Fruit fly (Drosophila melanogaster) whole organism, embryonic: ENCODE measurements around the gene CG6901.

Experiments used
- Blimp-1 ChIP-seq: fragments of 200-800 bp; sonication (Bioruptor generic); optimal IDR thresholded peaks from 3 replicates; lab custom pipeline; 2018; ENCODE audit warnings: missing biosample characterization, missing genetic modification characterization, mild to moderate bottlenecking, moderate library complexity, missing genetic modification reagents
- BtbVII ChIP-seq: fragments of 200-800 bp; sonication (Bioruptor generic); optimal IDR thresholded peaks from 3 replicates; lab custom pipeline; 2017; ENCODE audit warnings: missing biosample characterization, mild to moderate bottlenecking, missing genetic modification characterization
- CG10267 ChIP-seq: fragments of 200-800 bp; sonication (Bioruptor generic); optimal IDR thresholded peaks from 2 replicates; lab custom pipeline; 2018; ENCODE audit warnings: missing biosample characterization, mild to moderate bottlenecking, missing genetic modification characterization, moderate library complexity
- CG10543 ChIP-seq: fragments of 200-800 bp; sonication (Bioruptor generic); optimal IDR thresholded peaks from 3 replicates; lab custom pipeline; 2017; ENCODE audit warnings: missing biosample characterization, mild to moderate bottlenecking, missing genetic modification characterization, moderate library complexity
- CG13894 ChIP-seq: fragments of 200-800 bp; sonication (Bioruptor generic); optimal IDR thresholded peaks from 3 replicates; lab custom pipeline; 2018; ENCODE audit warnings: missing biosample characterization, mild to moderate bottlenecking, missing genetic modification characterization, moderate library complexity
- CG15514 ChIP-seq: fragments of 200-800 bp; sonication (Bioruptor generic); optimal IDR thresholded peaks from 3 replicates; lab custom pipeline; 2017; ENCODE audit warnings: missing biosample characterization, missing genetic modification characterization, mild to moderate bottlenecking, moderate library complexity, missing genetic modification reagents
- CG2129 ChIP-seq: fragments of 200-800 bp; sonication (Bioruptor generic); IDR thresholded peaks from 2 replicates; pipeline ENCODE4 v1.3.6; 2022; ENCODE audit warnings: missing biosample characterization, missing genetic modification characterization; ENCODE audit not compliant: partially characterized antibody
- CG3065 ChIP-seq: fragments of 200-800 bp; sonication (Bioruptor generic); optimal IDR thresholded peaks from 2 replicates; lab custom pipeline; 2016; ENCODE audit warnings: missing biosample characterization, missing genetic modification characterization
- CG32532 ChIP-seq: fragments of 200-800 bp; sonication (Bioruptor generic); IDR thresholded peaks from 2 replicates; pipeline ENCODE4 v1.3.6; 2022; ENCODE audit warnings: missing biosample characterization, missing genetic modification characterization
- CG32772 ChIP-seq: fragments of 200-800 bp; sonication (Bioruptor generic); IDR thresholded peaks from 2 replicates; pipeline ENCODE4 v1.3.6; 2022; ENCODE audit warnings: missing biosample characterization, missing genetic modification characterization
- CG3281 ChIP-seq: fragments of 200-800 bp; sonication (Bioruptor generic); optimal IDR thresholded peaks from 3 replicates; lab custom pipeline; 2017; ENCODE audit warnings: missing biosample characterization, mild to moderate bottlenecking, missing genetic modification characterization
- CG34376 ChIP-seq: fragments of 200-800 bp; sonication (Bioruptor generic); optimal IDR thresholded peaks from 2 replicates; lab custom pipeline; 2018; ENCODE audit warnings: missing biosample characterization, mild to moderate bottlenecking, missing genetic modification characterization
- CG6254 ChIP-seq: fragments of 200-800 bp; sonication (Bioruptor generic); optimal IDR thresholded peaks from 3 replicates; lab custom pipeline; 2017; ENCODE audit warnings: mild to moderate bottlenecking, missing biosample characterization, missing genetic modification reagents, missing genetic modification characterization
- CG9817 ChIP-seq: fragments of 200-800 bp; sonication (Bioruptor generic); optimal IDR thresholded peaks from 2 replicates; lab custom pipeline; 2018; ENCODE audit warnings: missing biosample characterization, mild to moderate bottlenecking, missing genetic modification characterization, moderate library complexity
- HLH4C ChIP-seq: fragments of 200-800 bp; sonication (Bioruptor generic); IDR thresholded peaks from 3 replicates; pipeline ENCODE4 v1.3.6; 2022; ENCODE audit warnings: missing biosample characterization, missing genetic modification characterization; ENCODE audit not compliant: partially characterized antibody
- Hmr ChIP-seq: fragments of 200-800 bp; sonication (Bioruptor generic); optimal IDR thresholded peaks from 3 replicates; lab custom pipeline; 2017; ENCODE audit warnings: mild to moderate bottlenecking, missing biosample characterization, missing genetic modification reagents, missing genetic modification characterization
- Hr78 ChIP-seq, 2 experiments: fragments of 200-800 bp in 1 of 2; fragments of >200 bp in 1 of 2; sonication (Bioruptor generic) in 1 of 2; optimal IDR thresholded peaks; 2 replicates each; lab custom pipeline; 2017 to 2019; ENCODE audit warnings: missing biosample characterization in 2 of 2, missing genetic modification characterization in 2 of 2, mild to moderate bottlenecking in 1 of 2, moderate library complexity in 1 of 2
- Med ChIP-seq: fragments of 200-800 bp; sonication (Bioruptor generic); peaks from one replicate; lab custom pipeline; 2016; ENCODE audit warnings: missing biosample characterization, missing genetic modification characterization, mild to moderate bottlenecking, inconsistent platforms, moderate library complexity
- Pdp1 ChIP-seq, 2 experiments: fragments of 200-800 bp; sonication (Bioruptor generic); optimal IDR thresholded peaks; 3 replicates each; lab custom pipeline; 2016; ENCODE audit warnings: missing biosample characterization in 2 of 2, missing genetic modification characterization in 2 of 2, mild to moderate bottlenecking in 1 of 2, moderate library complexity in 1 of 2
- Vsx1 ChIP-seq: fragments of 200-800 bp; sonication (Bioruptor generic); optimal IDR thresholded peaks from 2 replicates; lab custom pipeline; 2017; ENCODE audit warnings: missing biosample characterization, mild to moderate bottlenecking, missing genetic modification characterization, missing genetic modification reagents
- Xbp1 ChIP-seq: fragments of 200-800 bp; sonication (Bioruptor generic); optimal IDR thresholded peaks from 3 replicates; lab custom pipeline; 2016; ENCODE audit warnings: missing biosample characterization, mild to moderate bottlenecking, missing genetic modification characterization
- abd-A ChIP-seq: fragments of 200-800 bp; sonication (Bioruptor generic); optimal IDR thresholded peaks from 3 replicates; lab custom pipeline; 2019; ENCODE audit warnings: missing biosample characterization, mild to moderate bottlenecking, missing genetic modification characterization, moderate library complexity
- ac ChIP-seq: fragments of 200-800 bp; sonication (Bioruptor generic); optimal IDR thresholded peaks from 3 replicates; lab custom pipeline; 2017; ENCODE audit warnings: missing biosample characterization, mild to moderate bottlenecking, missing genetic modification characterization
- ci ChIP-seq: fragments of 200-800 bp; sonication (Bioruptor generic); IDR thresholded peaks from 3 replicates; pipeline ENCODE4 v1.3.6; 2022; ENCODE audit warnings: missing biosample characterization, missing genetic modification characterization
- cwo ChIP-seq: fragments of 200-800 bp; sonication (Bioruptor generic); optimal IDR thresholded peaks from 3 replicates; lab custom pipeline; 2017; ENCODE audit warnings: missing biosample characterization, missing genetic modification characterization, mild to moderate bottlenecking, moderate library complexity, missing genetic modification reagents
- exex ChIP-seq: fragments of 200-800 bp; sonication (Bioruptor generic); optimal IDR thresholded peaks from 4 replicates; lab custom pipeline; 2018; ENCODE audit warnings: missing biosample characterization, mild to moderate bottlenecking, missing genetic modification characterization, moderate library complexity
- gcm ChIP-seq: fragments of 200-800 bp; sonication (Bioruptor generic); optimal IDR thresholded peaks from 2 replicates; lab custom pipeline; 2019; ENCODE audit warnings: missing biosample characterization, mild to moderate bottlenecking, missing genetic modification characterization, moderate library complexity
- grau ChIP-seq: fragments of 200-800 bp; optimal IDR thresholded peaks from 3 replicates; lab custom pipeline; 2019; ENCODE audit warnings: missing biosample characterization, mild to moderate bottlenecking, missing genetic modification characterization, moderate library complexity
- grn ChIP-seq: fragments of 200-800 bp; sonication (Bioruptor generic); optimal IDR thresholded peaks from 3 replicates; lab custom pipeline; 2017; ENCODE audit warnings: missing biosample characterization, missing genetic modification characterization
- gro ChIP-seq: fragments of 200-800 bp; sonication (Bioruptor generic); optimal IDR thresholded peaks from 2 replicates; lab custom pipeline; 2016; ENCODE audit warnings: missing biosample characterization, missing genetic modification characterization
- gsb-n ChIP-seq: fragments of 200-800 bp; sonication (Bioruptor generic); optimal IDR thresholded peaks from 3 replicates; lab custom pipeline; 2018; ENCODE audit warnings: missing biosample characterization, mild to moderate bottlenecking, missing genetic modification characterization
- hb ChIP-seq: fragments of 200-800 bp; sonication (Bioruptor generic); IDR thresholded peaks from 3 replicates; pipeline ENCODE4 v1.3.6; 2022; ENCODE audit warnings: missing biosample characterization, missing genetic modification characterization; ENCODE audit not compliant: partially characterized antibody
- klu ChIP-seq: fragments of 200-800 bp; sonication (Bioruptor generic); IDR thresholded peaks from 2 replicates; pipeline ENCODE4 v1.3.6; 2022; ENCODE audit warnings: missing biosample characterization, missing genetic modification characterization
- lab ChIP-seq: fragments of 200-800 bp; sonication (Bioruptor generic); optimal IDR thresholded peaks from 3 replicates; lab custom pipeline; 2017; ENCODE audit warnings: missing biosample characterization, missing genetic modification characterization, mild to moderate bottlenecking, moderate library complexity, missing genetic modification reagents
- lola ChIP-seq, 3 experiments: fragments of >200 bp in 2 of 3; fragments of 200-800 bp in 1 of 3; sonication (Bioruptor generic) in 1 of 3; optimal IDR thresholded peaks; 2 replicates each; lab custom pipeline; 2017 to 2019; ENCODE audit warnings: missing biosample characterization in 3 of 3, missing genetic modification characterization in 3 of 3, mild to moderate bottlenecking in 1 of 3, moderate library complexity in 1 of 3
- mirr ChIP-seq: fragments of 200-800 bp; sonication (Bioruptor generic); optimal IDR thresholded peaks from 3 replicates; lab custom pipeline; 2018; ENCODE audit warnings: missing biosample characterization, mild to moderate bottlenecking, missing genetic modification characterization
- pho ChIP-seq: fragments of 200-800 bp; sonication (Bioruptor generic); optimal IDR thresholded peaks from 2 replicates; lab custom pipeline; 2016; ENCODE audit warnings: missing biosample characterization, missing genetic modification characterization
- row ChIP-seq: fragments of 200-800 bp; sonication (Bioruptor generic); IDR thresholded peaks from 3 replicates; pipeline ENCODE4 v1.3.6; 2022; ENCODE audit warnings: missing biosample characterization, missing genetic modification characterization
- sd ChIP-seq: fragments of 200-800 bp; sonication (Bioruptor generic); optimal IDR thresholded peaks from 3 replicates; lab custom pipeline; 2018; ENCODE audit warnings: missing biosample characterization, mild to moderate bottlenecking, missing genetic modification characterization, moderate library complexity
- sens ChIP-seq: fragments of 200-800 bp; sonication (Bioruptor generic); peaks from one replicate; lab custom pipeline; 2016; ENCODE audit warnings: missing biosample characterization, missing genetic modification characterization
- sima ChIP-seq: fragments of 200-800 bp; sonication (Bioruptor generic); optimal IDR thresholded peaks from 2 replicates; lab custom pipeline; 2016; ENCODE audit warnings: missing biosample characterization, missing genetic modification characterization
- sqz ChIP-seq: fragments of 200-800 bp; sonication (Bioruptor generic); optimal IDR thresholded peaks from 3 replicates; lab custom pipeline; 2018; ENCODE audit warnings: missing biosample characterization, mild to moderate bottlenecking, missing genetic modification characterization
- sr ChIP-seq: fragments of 200-800 bp; sonication (Bioruptor generic); IDR thresholded peaks from 3 replicates; pipeline ENCODE4 v1.3.6; 2022; ENCODE audit warnings: missing biosample characterization, missing genetic modification characterization
- sug ChIP-seq: fragments of 200-800 bp; optimal IDR thresholded peaks from 2 replicates; lab custom pipeline; 2019; ENCODE audit warnings: missing biosample characterization, mild to moderate bottlenecking, missing genetic modification characterization, moderate library complexity
- vvl ChIP-seq: fragments of 200-800 bp; sonication (Bioruptor generic); IDR thresholded peaks from 2 replicates; pipeline ENCODE4 v1.3.6; 2022; ENCODE audit warnings: missing biosample characterization, missing genetic modification characterization

CG6901 gene

dm6 chr3R:16341817-16342374 lies 18.7 kb downstream of the CG6901 start, which contains the start of the genes SF2 and pad (continued):
- no peak for TF ChIP-seq sr (GFP tag; lab: Robert Waterston, UW)
- peak; percentile 53 for TF ChIP-seq CG32772 (GFP tag; lab: Robert Waterston, UW)
- peak; percentile 63 for TF ChIP-seq gsb-n
- TF ChIP-seq Vsx1, result peak; percentile 61
- peak; percentile 93 for TF ChIP-seq CG2129 (GFP tag; lab: Robert Waterston, UW)
- peak; percentile 47 for TF ChIP-seq CG3065 (GFP tag; lab: Kevin White, UChicago)
- TF ChIP-seq Xbp1 (GFP tag; lab: Kevin White, UChicago), result peak; percentile 88
- TF ChIP-seq row (GFP tag; lab: Robert Waterston, UW), result peak; percentile 97
- no peak for TF ChIP-seq ac (GFP tag; lab: Kevin White, UChicago)
- no peak for TF ChIP-seq Blimp-1

DNA sequence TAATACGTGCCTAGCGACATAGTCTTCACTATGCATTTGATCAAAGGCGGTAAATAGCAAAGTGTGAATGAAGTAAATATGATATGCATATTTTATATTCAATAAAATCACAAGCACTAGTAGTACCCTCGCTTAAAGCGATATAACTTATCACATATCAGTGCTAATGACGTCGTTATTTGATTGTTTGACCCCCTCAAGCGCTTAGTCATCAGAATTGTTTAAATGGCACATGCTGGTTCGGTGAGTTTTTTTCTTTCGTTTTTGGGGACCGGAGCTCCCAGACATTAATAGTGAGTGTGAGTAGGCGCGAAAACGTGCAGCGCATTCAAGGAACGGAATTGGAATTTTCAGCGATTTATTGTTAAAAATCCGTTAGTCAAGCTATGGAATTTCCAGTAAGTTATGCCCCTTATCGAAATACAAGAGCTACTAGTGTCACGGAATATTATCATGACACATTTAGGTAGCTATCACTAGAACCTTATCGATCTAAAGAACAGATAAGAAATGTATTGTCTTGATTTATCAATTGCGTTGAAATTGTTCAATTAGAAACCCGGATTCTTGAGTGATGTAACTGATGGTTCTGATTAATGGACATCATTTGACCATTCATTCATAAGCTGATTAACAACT lies 24.5 kb downstream of the CG6901 start:
- TF ChIP-seq Hmr (GFP tag; lab: Kevin White, UChicago), result no peak
- peak; percentile 65 for TF ChIP-seq CG34376 (GFP tag; lab: Kevin White, UChicago)
- no peak for TF ChIP-seq sima
- TF ChIP-seq exex (tag; lab: Kevin White, UChicago), result peak; percentile 90
- peak in 1 of 2 experiments; percentile 77 for TF ChIP-seq Hr78 (GFP tag; optimal IDR thresholded peaks at IDR 0.05; lab: Kevin White, UChicago)
- 0 out of 3 replicates have a peak, but pooled peaks have one; percentile 29 for TF ChIP-seq ci (GFP tag; lab: Robert Waterston, UW)
- TF ChIP-seq sqz (GFP tag; lab: Kevin White, UChicago), result peak; percentile 86
- no peak for TF ChIP-seq pho (GFP tag; lab: Kevin White, UChicago)
- TF ChIP-seq BtbVII (GFP tag; lab: Kevin White, UChicago), result peak; percentile 10
- TF ChIP-seq CG3281 (GFP tag; lab: Kevin White, UChicago), result peak; percentile 18
- peak; percentile 85 for TF ChIP-seq sug (tag; lab: Kevin White, UChicago)
- TF ChIP-seq cwo (GFP tag; lab: Kevin White, UChicago), result peak; percentile 73
- peak; percentile 66 for TF ChIP-seq mirr
- TF ChIP-seq lab (GFP tag; lab: Kevin White, UChicago), result peak; percentile 3
- TF ChIP-seq grn, result peak; percentile 93
- no peak for TF ChIP-seq CG10267 (tag; lab: Kevin White, UChicago)
- no peak for TF ChIP-seq hb
- peak; percentile 91 for TF ChIP-seq sd (tag; lab: Kevin White, UChicago)

dm6 chr3R:16348289-16348688 lies 25.1 kb downstream of the CG6901 start:
- TF ChIP-seq CG34376 (GFP tag; lab: Kevin White, UChicago) (peak; percentile 55), sens (GFP tag; lab: Kevin White, UChicago) (peak; percentile 61), grau (tag; lab: Kevin White, UChicago) (peak; percentile 42), gcm (GFP tag; lab: Kevin White, UChicago) (no peak), gro (GFP tag; lab: Kevin White, UChicago) (peak; percentile 51), CG13894 (tag; lab: Kevin White, UChicago) (peak; percentile 89), CG10543 (GFP tag; lab: Kevin White, UChicago) (peak; percentile 48), CG15514 (GFP tag; lab: Kevin White, UChicago) (peak; percentile 8), sr (GFP tag; lab: Robert Waterston, UW) (no peak), Xbp1 (GFP tag; lab: Kevin White, UChicago) (no peak), HLH4C (no peak), grn (no peak), Pdp1 (GFP tag; optimal IDR thresholded peaks at IDR 0.05; lab: Kevin White, UChicago) (peak in 1 of 2 experiments; percentile 20), lola (GFP tag; optimal IDR thresholded peaks at IDR 0.05; lab: Kevin White, UChicago) (no peak), vvl (peak; percentile 68; the same call in 1 of the 2 replicates), Med (GFP tag; lab: Kevin White, UChicago) (peak; percentile 73), CG32532 (GFP tag; lab: Robert Waterston, UW) (0 out of 2 replicates have a peak, but pooled peaks have one; percentile 12), CG9817 (tag; lab: Kevin White, UChicago) (no peak), CG6254 (no peak), abd-A (tag; lab: Kevin White, UChicago) (peak; percentile 98), klu (GFP tag; lab: Robert Waterston, UW) (no peak)
